Worm (Caenorhabditis elegans) whole organism, L3 larva: ENCODE measurements around the gene crn-3.

Source experiments
- ZK546.5 ChIP-seq: sonication (generic microtip); optimal IDR thresholded peaks from 2 replicates; lab custom pipeline; 2017; ENCODE audit warnings: missing biosample characterization, missing genetic modification characterization
- egl-27 ChIP-seq: sonication (generic microtip); optimal IDR thresholded peaks from 4 replicates; lab custom pipeline; 2017; ENCODE audit warnings: missing biosample characterization, missing genetic modification reagents, missing genetic modification characterization
- elt-3 ChIP-seq, 3 experiments: fragments of 150-350 bp in 1 of 3; sonication (generic microtip) in 2 of 3; optimal IDR thresholded peaks; 2 replicates in 2 of 3; 4 replicates in 1 of 3; lab custom pipeline; 2014 to 2017; ENCODE audit warnings: missing biosample characterization in 3 of 3, missing genetic modification characterization in 3 of 3
- skn-1 ChIP-seq: fragments of 150-350 bp; optimal IDR thresholded peaks from 2 replicates; lab custom pipeline; 2014; ENCODE audit warnings: missing biosample characterization, missing genetic modification characterization
- zag-1 ChIP-seq: fragments of 150-350 bp; optimal IDR thresholded peaks from 2 replicates; lab custom pipeline; 2014; ENCODE audit warnings: missing biosample characterization, missing genetic modification characterization

- TF ChIP-seq ZK546.5 (tag; lab: Kevin White, UChicago): no peak
- no peak for TF ChIP-seq egl-27 (tag; lab: Kevin White, UChicago)
- no peak for TF ChIP-seq elt-3 (tag; optimal IDR thresholded peaks at IDR 0.05; lab: Kevin White, UChicago)
- no peak for TF ChIP-seq skn-1 (tag; lab: Kevin White, UChicago)
- TF ChIP-seq zag-1 (tag; lab: Kevin White, UChicago): no peak
These were observed 10.2 kb downstream of the crn-3 start, which contains the start of gene C14A4.8 for ce11 chrII:10598039-10598438.
